Fruit fly (Drosophila melanogaster) whole organism, embryonic: Measurements from ENCODE around the gene Prim1.

ENCODE experiments used
- Aef1 ChIP-seq: fragments of 200-800 bp; sonication (Bioruptor generic); IDR thresholded peaks from 3 replicates; pipeline ENCODE4 v1.3.6; 2022; ENCODE audit warnings: missing biosample characterization, missing genetic modification characterization
- Bgb ChIP-seq: fragments of 200-800 bp; sonication (Bioruptor generic); IDR thresholded peaks from 2 replicates; pipeline ENCODE4 v1.3.6; 2022; ENCODE audit warnings: missing biosample characterization, missing genetic modification characterization; ENCODE audit not compliant: partially characterized antibody
- Blimp-1 ChIP-seq: fragments of 200-800 bp; sonication (Bioruptor generic); optimal IDR thresholded peaks from 3 replicates; lab custom pipeline; 2018; ENCODE audit warnings: missing biosample characterization, missing genetic modification characterization, mild to moderate bottlenecking, moderate library complexity, missing genetic modification reagents
- CG10267 ChIP-seq: fragments of 200-800 bp; sonication (Bioruptor generic); optimal IDR thresholded peaks from 2 replicates; lab custom pipeline; 2018; ENCODE audit warnings: missing biosample characterization, mild to moderate bottlenecking, missing genetic modification characterization, moderate library complexity
- CG10366 ChIP-seq: fragments of 200-800 bp; sonication (Bioruptor generic); IDR thresholded peaks from 2 replicates; pipeline ENCODE4 v1.3.6; 2022; ENCODE audit warnings: missing biosample characterization, missing genetic modification characterization
- CG11695 ChIP-seq: fragments of 200-800 bp; sonication (Bioruptor generic); IDR thresholded peaks from 3 replicates; pipeline ENCODE4 v1.3.6; 2022; ENCODE audit warnings: missing biosample characterization, missing genetic modification characterization
- CG14014 ChIP-seq: fragments of 200-800 bp; sonication (Bioruptor generic); IDR thresholded peaks from 2 replicates; pipeline ENCODE4 v1.3.6; 2022; ENCODE audit warnings: missing biosample characterization, missing genetic modification characterization
- CG14860 ChIP-seq: fragments of 200-800 bp; sonication (Bioruptor generic); IDR thresholded peaks from 3 replicates; pipeline ENCODE4 v1.3.6; 2022; ENCODE audit warnings: missing biosample characterization, missing genetic modification characterization; ENCODE audit not compliant: partially characterized antibody
- CG16813 ChIP-seq: fragments of 200-800 bp; sonication (Bioruptor generic); IDR thresholded peaks from 3 replicates; pipeline ENCODE4 v1.3.6; 2022; ENCODE audit warnings: missing biosample characterization, missing genetic modification characterization; ENCODE audit not compliant: partially characterized antibody
- CG17568 ChIP-seq: fragments of 200-800 bp; sonication (Bioruptor generic); optimal IDR thresholded peaks from 2 replicates; lab custom pipeline; 2018; ENCODE audit warnings: missing biosample characterization, mild to moderate bottlenecking, missing genetic modification characterization, moderate library complexity
- CG17829 ChIP-seq: fragments of 200-800 bp; optimal IDR thresholded peaks from 2 replicates; lab custom pipeline; 2019; ENCODE audit warnings: missing biosample characterization, mild to moderate bottlenecking, missing genetic modification characterization, moderate library complexity
- CG30403 ChIP-seq: fragments of 200-800 bp; sonication (Bioruptor generic); optimal IDR thresholded peaks from 3 replicates; lab custom pipeline; 2016; ENCODE audit warnings: missing biosample characterization, missing genetic modification characterization
- CG3065 ChIP-seq: fragments of 200-800 bp; sonication (Bioruptor generic); optimal IDR thresholded peaks from 2 replicates; lab custom pipeline; 2016; ENCODE audit warnings: missing biosample characterization, missing genetic modification characterization
- CG3281 ChIP-seq: fragments of 200-800 bp; sonication (Bioruptor generic); optimal IDR thresholded peaks from 3 replicates; lab custom pipeline; 2017; ENCODE audit warnings: missing biosample characterization, mild to moderate bottlenecking, missing genetic modification characterization
- CG34224 ChIP-seq: fragments of 200-800 bp; sonication (Bioruptor generic); IDR thresholded peaks from 3 replicates; pipeline ENCODE4 v1.3.6; 2022; ENCODE audit warnings: missing biosample characterization, missing genetic modification characterization; ENCODE audit not compliant: partially characterized antibody
- CG4360 ChIP-seq: fragments of 200-800 bp; sonication (Bioruptor generic); IDR thresholded peaks from 2 replicates; pipeline ENCODE4 v1.3.6; 2022; ENCODE audit warnings: missing biosample characterization, missing genetic modification characterization
- CG4707 ChIP-seq: fragments of 200-800 bp; sonication (Bioruptor generic); optimal IDR thresholded peaks from 2 replicates; lab custom pipeline; 2018; ENCODE audit warnings: missing biosample characterization, mild to moderate bottlenecking, missing genetic modification characterization, moderate library complexity
- CG4854 ChIP-seq: fragments of 200-800 bp; sonication (Bioruptor generic); optimal IDR thresholded peaks from 2 replicates; lab custom pipeline; 2016; ENCODE audit warnings: missing biosample characterization, missing genetic modification characterization, inconsistent platforms
- CG5180 ChIP-seq: fragments of 200-800 bp; sonication (Bioruptor generic); optimal IDR thresholded peaks from 3 replicates; lab custom pipeline; 2017; ENCODE audit warnings: missing biosample characterization, missing genetic modification characterization, mild to moderate bottlenecking, moderate library complexity, missing genetic modification reagents
- CG6254 ChIP-seq: fragments of 200-800 bp; sonication (Bioruptor generic); optimal IDR thresholded peaks from 3 replicates; lab custom pipeline; 2017; ENCODE audit warnings: mild to moderate bottlenecking, missing biosample characterization, missing genetic modification reagents, missing genetic modification characterization
- CG6854 ChIP-seq: fragments of 200-800 bp; sonication (Bioruptor generic); optimal IDR thresholded peaks from 3 replicates; lab custom pipeline; 2017; ENCODE audit warnings: missing biosample characterization, mild to moderate bottlenecking, missing genetic modification characterization
- CG7271 ChIP-seq: fragments of 200-800 bp; sonication (Bioruptor generic); optimal IDR thresholded peaks from 2 replicates; lab custom pipeline; 2018; ENCODE audit warnings: missing biosample characterization, mild to moderate bottlenecking, missing genetic modification characterization, moderate library complexity
- CG8765 ChIP-seq: fragments of 200-800 bp; sonication (Bioruptor generic); IDR thresholded peaks from 2 replicates; pipeline ENCODE4 v1.3.6; 2022; ENCODE audit warnings: missing biosample characterization, missing genetic modification characterization
- D19B ChIP-seq: fragments of 200-800 bp; sonication (Bioruptor generic); optimal IDR thresholded peaks from 2 replicates; lab custom pipeline; 2017; ENCODE audit warnings: missing biosample characterization, mild to moderate bottlenecking, missing genetic modification characterization
- Dad ChIP-seq: fragments of 200-800 bp; sonication (Bioruptor generic); optimal IDR thresholded peaks from 3 replicates; lab custom pipeline; 2016; ENCODE audit warnings: missing biosample characterization, missing genetic modification characterization
- H15 ChIP-seq: fragments of 200-800 bp; sonication (Bioruptor generic); IDR thresholded peaks from 3 replicates; pipeline ENCODE4 v1.3.6; 2022; ENCODE audit warnings: missing biosample characterization, missing genetic modification characterization
- HHEX ChIP-seq: fragments of 200-800 bp; sonication (Bioruptor generic); optimal IDR thresholded peaks from 3 replicates; lab custom pipeline; 2017; ENCODE audit warnings: missing biosample characterization, mild to moderate bottlenecking, missing genetic modification characterization, missing genetic modification reagents
- Lpt ChIP-seq: fragments of >200 bp; optimal IDR thresholded peaks from 2 replicates; lab custom pipeline; 2018; ENCODE audit warnings: missing biosample characterization, missing genetic modification characterization
- NC2β ChIP-seq: fragments of 200-800 bp; sonication (Bioruptor generic); optimal IDR thresholded peaks from 2 replicates; lab custom pipeline; 2016; ENCODE audit warnings: missing biosample characterization, missing genetic modification characterization
- Sry-β ChIP-seq: fragments of 200-800 bp; sonication (Bioruptor generic); optimal IDR thresholded peaks from 2 replicates; lab custom pipeline; 2018; ENCODE audit warnings: missing biosample characterization, mild to moderate bottlenecking, missing genetic modification characterization, moderate library complexity
- ac ChIP-seq: fragments of 200-800 bp; sonication (Bioruptor generic); optimal IDR thresholded peaks from 3 replicates; lab custom pipeline; 2017; ENCODE audit warnings: missing biosample characterization, mild to moderate bottlenecking, missing genetic modification characterization
- bigmax ChIP-seq: fragments of 200-800 bp; sonication (Bioruptor generic); optimal IDR thresholded peaks from 2 replicates; lab custom pipeline; 2018; ENCODE audit warnings: missing biosample characterization, mild to moderate bottlenecking, missing genetic modification characterization
- cas ChIP-seq: fragments of 200-800 bp; sonication (Bioruptor generic); IDR thresholded peaks from 2 replicates; pipeline ENCODE4 v1.3.6; 2022; ENCODE audit warnings: missing biosample characterization, missing genetic modification characterization
- cg ChIP-seq: fragments of 200-800 bp; sonication (Bioruptor generic); optimal IDR thresholded peaks from 3 replicates; lab custom pipeline; 2019; ENCODE audit warnings: missing biosample characterization, mild to moderate bottlenecking, missing genetic modification characterization, moderate library complexity
- dimm ChIP-seq: fragments of 200-800 bp; sonication (Bioruptor generic); IDR thresholded peaks from 2 replicates; pipeline ENCODE4 v1.3.6; 2022; ENCODE audit warnings: missing biosample characterization, missing genetic modification characterization
- ewg ChIP-seq: fragments of 200-800 bp; sonication (Bioruptor generic); optimal IDR thresholded peaks from 3 replicates; lab custom pipeline; 2017; ENCODE audit warnings: mild to moderate bottlenecking, missing biosample characterization, missing genetic modification reagents, missing genetic modification characterization
- fd102C ChIP-seq: fragments of 200-800 bp; sonication (Bioruptor generic); optimal IDR thresholded peaks from 2 replicates; lab custom pipeline; 2018; ENCODE audit warnings: missing biosample characterization, mild to moderate bottlenecking, missing genetic modification characterization, moderate library complexity
- fd3F ChIP-seq: fragments of 200-800 bp; sonication (Bioruptor generic); optimal IDR thresholded peaks from 2 replicates; lab custom pipeline; 2018; ENCODE audit warnings: missing biosample characterization, mild to moderate bottlenecking, missing genetic modification characterization, moderate library complexity
- gem ChIP-seq: fragments of 200-800 bp; sonication (Bioruptor generic); optimal IDR thresholded peaks from 2 replicates; lab custom pipeline; 2019; ENCODE audit warnings: missing biosample characterization, mild to moderate bottlenecking, missing genetic modification characterization, moderate library complexity
- hb ChIP-seq: fragments of 200-800 bp; sonication (Bioruptor generic); IDR thresholded peaks from 3 replicates; pipeline ENCODE4 v1.3.6; 2022; ENCODE audit warnings: missing biosample characterization, missing genetic modification characterization; ENCODE audit not compliant: partially characterized antibody
- lmd ChIP-seq: fragments of 200-800 bp; sonication (Bioruptor generic); IDR thresholded peaks from 2 replicates; pipeline ENCODE4 v1.3.6; 2022; ENCODE audit warnings: missing biosample characterization, missing genetic modification characterization
- nau ChIP-seq: fragments of 200-800 bp; sonication (Bioruptor generic); optimal IDR thresholded peaks from 3 replicates; lab custom pipeline; 2017; ENCODE audit warnings: missing biosample characterization, mild to moderate bottlenecking, missing genetic modification characterization, missing genetic modification reagents
- nerfin-1 ChIP-seq: fragments of 200-800 bp; sonication (Bioruptor generic); optimal IDR thresholded peaks from 3 replicates; lab custom pipeline; 2019; ENCODE audit warnings: missing biosample characterization, mild to moderate bottlenecking, missing genetic modification characterization, moderate library complexity
- peb ChIP-seq: fragments of 200-800 bp; sonication (Bioruptor generic); IDR thresholded peaks from 2 replicates; pipeline ENCODE4 v1.3.6; 2022; ENCODE audit warnings: missing biosample characterization, missing genetic modification characterization
- pho ChIP-seq: fragments of 200-800 bp; sonication (Bioruptor generic); optimal IDR thresholded peaks from 2 replicates; lab custom pipeline; 2016; ENCODE audit warnings: missing biosample characterization, missing genetic modification characterization
- pzg ChIP-seq: fragments of 200-800 bp; sonication (Bioruptor generic); optimal IDR thresholded peaks from 3 replicates; lab custom pipeline; 2018; ENCODE audit warnings: missing biosample characterization, mild to moderate bottlenecking, missing genetic modification characterization, moderate library complexity
- sima ChIP-seq: fragments of 200-800 bp; sonication (Bioruptor generic); optimal IDR thresholded peaks from 2 replicates; lab custom pipeline; 2016; ENCODE audit warnings: missing biosample characterization, missing genetic modification characterization
- sisA ChIP-seq: fragments of 200-800 bp; sonication (Bioruptor generic); IDR thresholded peaks from 2 replicates; pipeline ENCODE4 v1.3.6; 2022; ENCODE audit warnings: missing biosample characterization, missing genetic modification characterization
- slp2 ChIP-seq: fragments of 200-800 bp; sonication (Bioruptor generic); optimal IDR thresholded peaks from 2 replicates; lab custom pipeline; 2016; ENCODE audit warnings: missing biosample characterization, missing genetic modification characterization
- vnd ChIP-seq: fragments of 200-800 bp; sonication (Bioruptor generic); IDR thresholded peaks from 3 replicates; pipeline ENCODE4 v1.3.6; 2022; ENCODE audit warnings: missing biosample characterization, missing genetic modification characterization; ENCODE audit not compliant: partially characterized antibody
- zen ChIP-seq: fragments of 200-800 bp; sonication (Bioruptor generic); optimal IDR thresholded peaks from 3 replicates; lab custom pipeline; 2018; ENCODE audit warnings: missing biosample characterization, mild to moderate bottlenecking, missing genetic modification characterization, moderate library complexity

Prim1 gene

dm6 chr3L:8338921-8339320, 1.2 kb upstream of the Prim1 start, which contains the start of gene Pex2 (continued):
- TF ChIP-seq Dad (GFP tag; lab: Kevin White, UChicago) (no peak), bigmax (no peak), nerfin-1 (tag; lab: Kevin White, UChicago) (no peak), gem (tag; lab: Kevin White, UChicago) (peak; percentile 1), CG3281 (GFP tag; lab: Kevin White, UChicago) (no peak), CG11695 (GFP tag; lab: Robert Waterston, UW) (no peak), sisA (no peak), CG14014 (GFP tag; lab: Robert Waterston, UW) (no peak), hb (no peak), CG7271 (tag; lab: Kevin White, UChicago) (no peak), CG10267 (peak; percentile 96), NC2β (GFP tag; lab: Kevin White, UChicago) (no peak), CG8765 (no peak), fd3F (no peak), pho (GFP tag; lab: Kevin White, UChicago) (no peak), vnd (GFP tag; lab: Robert Waterston, UW) (no peak), slp2 (GFP tag; lab: Kevin White, UChicago) (no peak), CG17829 (no peak), CG10366 (GFP tag; lab: Robert Waterston, UW) (no peak), HHEX (GFP tag; lab: Kevin White, UChicago) (no peak), CG30403 (GFP tag; lab: Kevin White, UChicago) (no peak), ewg (GFP tag; lab: Kevin White, UChicago) (no peak), cas (GFP tag; lab: Robert Waterston, UW) (no peak), lmd (GFP tag; lab: Robert Waterston, UW) (no peak), nau (no peak), CG17568 (GFP tag; lab: Kevin White, UChicago) (no peak), D19B (GFP tag; lab: Kevin White, UChicago) (no peak), Lpt (GFP tag; lab: Kevin White, UChicago) (no peak), Bgb (peak; percentile 28; the same call in 1 of the 2 replicates), CG6854 (GFP tag; lab: Kevin White, UChicago) (no peak), CG4707 (GFP tag; lab: Kevin White, UChicago) (no peak), CG14860 (GFP tag; lab: Robert Waterston, UW) (no peak), CG34224 (GFP tag; lab: Robert Waterston, UW) (peak; percentile 34; the same call in 1 of the 3 replicates), CG4360 (GFP tag; lab: Robert Waterston, UW) (no peak), dimm (no peak), CG16813 (GFP tag; lab: Robert Waterston, UW) (0 out of 3 replicates have a peak, but pooled peaks have one; percentile 31), peb (no peak), ac (GFP tag; lab: Kevin White, UChicago) (no peak), CG6254 (GFP tag; lab: Kevin White, UChicago) (no peak), CG3065 (GFP tag; lab: Kevin White, UChicago) (no peak), pzg (GFP tag; lab: Kevin White, UChicago) (peak; percentile 64), sima (GFP tag; lab: Kevin White, UChicago) (no peak), Sry-β (no peak), Aef1 (GFP tag; lab: Robert Waterston, UW) (no peak), Blimp-1 (GFP tag; lab: Kevin White, UChicago) (no peak), cg (GFP tag; lab: Kevin White, UChicago) (no peak), zen (tag; lab: Kevin White, UChicago) (no peak), H15 (no peak), fd102C (GFP tag; lab: Kevin White, UChicago) (no peak), CG4854 (GFP tag; lab: Kevin White, UChicago) (no peak), CG5180 (no peak)
